Worm (Caenorhabditis elegans): ENCODE measurements around the gene Y57A10C.9.

- TF ChIP-seq flt-1 (GFP tag; IDR thresholded peaks at IDR 0.05) (no peak), ztf-23 (GFP tag; IDR thresholded peaks at IDR 0.05) (no peak), cog-1 (tag; optimal IDR thresholded peaks at IDR 0.05) (no peak), ref-1 (GFP tag; conservative IDR thresholded peaks at IDR 0.05) (no peak), tab-1 (GFP tag; IDR thresholded peaks at IDR 0.05) (no peak), med-1 (GFP tag; optimal IDR thresholded peaks at IDR 0.05; ENCODE audit: insufficient read depth) (no peak), ztf-29 (GFP tag; IDR thresholded peaks at IDR 0.05) (no peak), T22C8.4 (GFP tag; IDR thresholded peaks at IDR 0.05) (no peak), klf-2 (GFP tag; conservative IDR thresholded peaks at IDR 0.05) (no peak)
Observed at ce11 chrII:12482622-12483021, 44.3 kb upstream of the Y57A10C.9 start, which contains the start of gene fbxb-102.
